Worm (Caenorhabditis elegans): ENCODE results near the gene alh-9.

The alh-9 gene

DNA sequence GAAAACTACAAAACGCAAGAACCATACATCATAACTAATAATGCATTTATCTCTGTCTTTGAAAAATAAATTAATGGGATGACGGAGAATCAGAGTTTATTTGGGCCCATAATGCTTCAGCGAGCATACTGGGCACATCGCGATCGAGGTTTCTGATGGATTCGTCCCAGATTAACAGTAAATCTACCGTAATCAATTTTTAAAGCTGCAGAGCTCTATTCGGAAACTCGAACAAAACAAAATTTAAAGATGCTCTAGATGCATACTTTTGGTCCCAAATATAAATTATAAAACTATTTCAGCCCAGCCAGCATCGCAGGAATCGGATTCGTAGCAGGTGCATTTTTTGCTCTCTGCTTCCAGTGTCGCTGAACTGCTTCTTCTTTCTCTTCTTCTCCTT is 27.8 kb upstream of the alh-9 start:
- no peak for TF ChIP-seq aha-1 (tag)
- 0 out of 4 replicates have a peak, but pooled peaks of 1 of the 2 experiments have one; percentile 56 for TF ChIP-seq madf-5 (GFP tag; IDR thresholded peaks at IDR 0.05)
- TF ChIP-seq lin-38 (GFP tag; IDR thresholded peaks at IDR 0.05), result 0 out of 2 replicates have a peak, but pooled peaks have one; percentile 6
- TF ChIP-seq egl-43 (GFP tag; IDR thresholded peaks at IDR 0.05), result 0 out of 2 replicates have a peak, but pooled peaks have one; percentile 44
- peak; percentile 5 for TF ChIP-seq hlh-11 (tag; optimal IDR thresholded peaks at IDR 0.05)
- 0 out of 2 replicates have a peak, but pooled peaks have one; percentile 19 for TF ChIP-seq mdt-29 (GFP tag; IDR thresholded peaks at IDR 0.05)
- TF ChIP-seq Y48G9A.11 (GFP tag; IDR thresholded peaks at IDR 0.05), result 0 out of 2 replicates have a peak, but pooled peaks have one; percentile 31
- 0 out of 2 replicates have a peak, but pooled peaks have one; percentile 11 for TF ChIP-seq tra-1 (GFP tag; IDR thresholded peaks at IDR 0.05)
- 0 out of 2 replicates have a peak, but pooled peaks have one; percentile 30 for TF ChIP-seq hmg-1.1 (GFP tag; IDR thresholded peaks at IDR 0.05)
- peak; percentile 56; the same call in 1 of the 2 replicates for TF ChIP-seq lim-7 (GFP tag; IDR thresholded peaks at IDR 0.05)
- no peak for TF ChIP-seq nhr-76 (tag; optimal IDR thresholded peaks at IDR 0.05)
- TF ChIP-seq nhr-237 (tag; optimal IDR thresholded peaks at IDR 0.05), result no peak
- no peak for TF ChIP-seq F49E8.2 (tag; optimal IDR thresholded peaks at IDR 0.05; ENCODE audit: borderline replicate concordance)
- TF ChIP-seq T26A8.4 (GFP tag; IDR thresholded peaks at IDR 0.05), result peak; percentile 31; the same call in 1 of the 2 replicates

DNA sequence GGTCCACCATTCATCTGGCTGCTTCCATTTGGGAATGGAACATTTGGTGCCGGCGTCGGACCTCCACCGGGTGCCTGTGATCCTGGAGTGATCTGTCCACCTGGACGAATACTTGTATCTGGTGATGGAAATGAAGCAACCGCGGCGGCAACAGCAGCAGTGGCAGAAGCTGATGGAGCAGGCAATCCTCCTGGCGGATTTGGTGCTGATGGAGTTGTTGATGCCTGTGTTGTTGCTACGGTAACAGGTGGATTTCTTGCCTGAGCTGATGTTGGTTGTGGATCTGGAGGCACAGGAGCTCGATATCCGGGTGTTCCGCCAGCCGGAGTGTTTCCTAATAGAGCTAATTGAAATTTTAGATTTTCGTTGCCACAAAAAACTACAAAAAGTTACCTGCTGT is 23.4 kb upstream of the alh-9 start:
- TF ChIP-seq zag-1 (tag; optimal IDR thresholded peaks at IDR 0.05) (no peak), T26A8.4 (GFP tag; IDR thresholded peaks at IDR 0.05) (no peak), nhr-237 (tag; optimal IDR thresholded peaks at IDR 0.05) (no peak), set-16 (GFP tag; IDR thresholded peaks at IDR 0.05) (peak; percentile 71), pqm-1 (tag; optimal IDR thresholded peaks at IDR 0.05) (no peak), lin-29 (GFP tag; IDR thresholded peaks at IDR 0.05) (no peak), hmg-1.1 (GFP tag; IDR thresholded peaks at IDR 0.05) (no peak), zip-11 (GFP tag; IDR thresholded peaks at IDR 0.05) (0 out of 2 replicates have a peak, but pooled peaks have one; percentile 30), dmd-8 (GFP tag; IDR thresholded peaks at IDR 0.05) (0 out of 2 replicates have a peak, but pooled peaks have one; percentile 21), unc-62 (GFP tag; optimal IDR thresholded peaks at IDR 0.05 in 1 of 2) (peak in 1 of 2 experiments; percentile 79), unc-62 (tag; optimal IDR thresholded peaks at IDR 0.05) (no peak), nhr-10 (tag; optimal IDR thresholded peaks at IDR 0.05) (no peak), egl-43 (GFP tag; IDR thresholded peaks at IDR 0.05) (peak; percentile 52; the same call in 1 of the 2 replicates), nhr-25 (tag; optimal IDR thresholded peaks at IDR 0.05; ENCODE audit: borderline replicate concordance, insufficient read depth) (no peak), gei-8 (GFP tag; optimal IDR thresholded peaks at IDR 0.05) (no peak), attf-4 (tag; optimal IDR thresholded peaks at IDR 0.05) (no peak), unc-39 (tag; optimal IDR thresholded peaks at IDR 0.05) (no peak), mes-2 (tag; optimal IDR thresholded peaks at IDR 0.05; ENCODE audit: poor library complexity, severe bottlenecking) (no peak), mdt-29 (GFP tag; IDR thresholded peaks at IDR 0.05) (no peak), madf-5 (GFP tag; IDR thresholded peaks at IDR 0.05) (no peak), ces-1 (GFP tag; optimal IDR thresholded peaks at IDR 0.05) (no peak), ceh-62 (tag; optimal IDR thresholded peaks at IDR 0.05) (no peak), jun-1 (tag; optimal IDR thresholded peaks at IDR 0.05) (no peak), aha-1 (tag) (peak; percentile 85), ztf-7 (tag; optimal IDR thresholded peaks at IDR 0.05) (no peak)

DNA sequence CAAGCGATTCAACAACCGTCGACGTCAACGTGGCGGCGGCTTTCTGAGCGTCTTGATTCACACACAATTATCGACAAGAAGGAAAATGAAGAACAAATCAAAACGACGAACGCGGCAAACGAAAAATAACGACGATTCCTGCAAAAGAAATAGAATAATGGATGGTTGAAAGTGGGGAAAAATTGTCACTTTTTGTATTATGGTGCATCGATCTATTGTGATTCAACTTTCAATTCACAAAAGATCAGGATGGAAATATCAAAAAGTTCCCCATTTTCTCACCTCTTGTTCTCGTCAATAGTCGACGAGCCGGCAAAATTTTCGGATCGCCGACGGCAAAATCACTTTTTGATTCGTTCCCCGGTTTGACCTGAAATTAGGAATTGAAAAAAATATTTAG is 22.4 kb upstream of the alh-9 start, which contains the start of the genes R12B2.13 and mdt-15:
TSS of gene R12B2.13 (minus strand) at position 101 of the 400 bp plus-strand sequence.
TSS of gene mdt-15 (minus strand) at position 376 of the 400 bp plus-strand sequence.
- no peak for TF ChIP-seq unc-39 (tag; optimal IDR thresholded peaks at IDR 0.05)
- no peak for TF ChIP-seq hmg-1.1 (GFP tag; IDR thresholded peaks at IDR 0.05)
- TF ChIP-seq duxl-1 (tag; optimal IDR thresholded peaks at IDR 0.05; ENCODE audit: poor library complexity), result no peak
- no peak for TF ChIP-seq ZK337.2 (GFP tag; IDR thresholded peaks at IDR 0.05)
- no peak for TF ChIP-seq arid-1 (GFP tag; conservative IDR thresholded peaks at IDR 0.05)
- no peak for TF ChIP-seq ztf-7 (tag; optimal IDR thresholded peaks at IDR 0.05)
- TF ChIP-seq zfp-2 (tag; optimal IDR thresholded peaks at IDR 0.05), result no peak
- TF ChIP-seq nhr-77 (tag; optimal IDR thresholded peaks at IDR 0.05), result no peak
- no peak for TF ChIP-seq ces-1 (GFP tag; optimal IDR thresholded peaks at IDR 0.05)
- no peak for TF ChIP-seq spr-3 (GFP tag; optimal IDR thresholded peaks at IDR 0.05)
- TF ChIP-seq madf-9 (GFP tag; conservative IDR thresholded peaks at IDR 0.05), result no peak
- no peak for TF ChIP-seq mxl-3 (GFP tag; optimal IDR thresholded peaks at IDR 0.05)
- TF ChIP-seq lin-38 (GFP tag; IDR thresholded peaks at IDR 0.05), result no peak
- no peak for TF ChIP-seq nhr-10 (tag; optimal IDR thresholded peaks at IDR 0.05)
- TF ChIP-seq F49E8.2 (tag; optimal IDR thresholded peaks at IDR 0.05; ENCODE audit: borderline replicate concordance), result no peak
- no peak for TF ChIP-seq nhr-48 (tag; optimal IDR thresholded peaks at IDR 0.05)

Measured in whole organism, L4 larva.